Worm (Caenorhabditis elegans): ENCODE measurements around the gene rnp-3.
A peak's percentile ranks its signal among the peaks of the same experiment; 100 is the strongest.

rnp-3 gene

ce11 chrIV:4215349-4215748 lies 41.5 kb downstream of the rnp-3 start (continued):
- TF ChIP-seq dve-1 (tag; optimal IDR thresholded peaks at IDR 0.05; ENCODE audit: insufficient read depth) (peak; percentile 82), mxl-3 (GFP tag; optimal IDR thresholded peaks at IDR 0.05) (peak; percentile 85), mdl-1 (tag; optimal IDR thresholded peaks at IDR 0.05) (peak; percentile 19 to 90), lsy-2 (tag; optimal IDR thresholded peaks at IDR 0.05) (peak; percentile 47 to 78), lin-38 (GFP tag; IDR thresholded peaks at IDR 0.05) (0 out of 2 replicates have a peak, but pooled peaks have one; percentile 33), saeg-2 (GFP tag; IDR thresholded peaks at IDR 0.05) (no peak), hmg-1.1 (GFP tag; IDR thresholded peaks at IDR 0.05) (peak; percentile 50; the same call in 1 of the 2 replicates), nhr-6 (tag; optimal IDR thresholded peaks at IDR 0.05) (peak; percentile 39), hlh-11 (tag; optimal IDR thresholded peaks at IDR 0.05) (peak; percentile 80), zfp-2 (tag; optimal IDR thresholded peaks at IDR 0.05) (no peak), nhr-102 (tag; optimal IDR thresholded peaks at IDR 0.05) (no peak)

- 0 out of 2 replicates have a peak, but pooled peaks have one; percentile 4 for TF ChIP-seq F44E2.7 (GFP tag; IDR thresholded peaks at IDR 0.05)
- TF ChIP-seq fkh-10 (GFP tag; optimal IDR thresholded peaks at IDR 0.05) = no peak
- peak in 1 of 2 experiments; percentile 66 for TF ChIP-seq mdl-1 (tag; optimal IDR thresholded peaks at IDR 0.05)
- TF ChIP-seq lin-39 (tag; optimal IDR thresholded peaks at IDR 0.05) = no peak
- TF ChIP-seq nhr-77 (tag; optimal IDR thresholded peaks at IDR 0.05) = no peak
- TF ChIP-seq F37D6.2 (tag; optimal IDR thresholded peaks at IDR 0.05) = no peak
- no peak for TF ChIP-seq unc-39 (tag; optimal IDR thresholded peaks at IDR 0.05)
- TF ChIP-seq zip-11 (GFP tag; IDR thresholded peaks at IDR 0.05) = no peak
- TF ChIP-seq dpl-1 (GFP tag; optimal IDR thresholded peaks at IDR 0.05) = no peak
- TF ChIP-seq jun-1 (tag; optimal IDR thresholded peaks at IDR 0.05) = no peak
- TF ChIP-seq lin-29 (GFP tag; IDR thresholded peaks at IDR 0.05) = no peak
- no peak for TF ChIP-seq dmd-9 (GFP tag; IDR thresholded peaks at IDR 0.05)
- no peak for TF ChIP-seq spr-3 (GFP tag; optimal IDR thresholded peaks at IDR 0.05)
- TF ChIP-seq ceh-28 (tag; optimal IDR thresholded peaks at IDR 0.05) = no peak
- TF ChIP-seq nhr-6 (tag; optimal IDR thresholded peaks at IDR 0.05) = no peak
- no peak for TF ChIP-seq cey-2 (tag; optimal IDR thresholded peaks at IDR 0.05; ENCODE audit: borderline replicate concordance, insufficient read depth)
- TF ChIP-seq set-16 (GFP tag; IDR thresholded peaks at IDR 0.05) = peak; percentile 84
- peak; percentile 62 for TF ChIP-seq hlh-11 (tag; optimal IDR thresholded peaks at IDR 0.05)
- TF ChIP-seq egl-43 (GFP tag; IDR thresholded peaks at IDR 0.05) = no peak
- TF ChIP-seq dmd-6 (GFP tag; IDR thresholded peaks at IDR 0.05) = peak; percentile 20
- no peak for TF ChIP-seq daf-16 (GFP tag; optimal IDR thresholded peaks at IDR 0.05)
- peak; percentile 38 for TF ChIP-seq daf-16 (tag; optimal IDR thresholded peaks at IDR 0.05)
- no peak for TF ChIP-seq T20F7.1 (GFP tag; optimal IDR thresholded peaks at IDR 0.05)
- TF ChIP-seq F49E8.2 (tag; optimal IDR thresholded peaks at IDR 0.05; ENCODE audit: borderline replicate concordance) = no peak
- TF ChIP-seq nhr-111 (GFP tag; optimal IDR thresholded peaks at IDR 0.05) = no peak
- no peak for TF ChIP-seq zip-2 (tag; optimal IDR thresholded peaks at IDR 0.05)
- peak; percentile 29 for TF ChIP-seq mep-1 (tag; optimal IDR thresholded peaks at IDR 0.05)
- TF ChIP-seq tag-97 (GFP tag; IDR thresholded peaks at IDR 0.05) = no peak
- no peak for TF ChIP-seq ztf-11 (tag; optimal IDR thresholded peaks at IDR 0.05)
- no peak for TF ChIP-seq zfp-2 (tag; optimal IDR thresholded peaks at IDR 0.05)
- TF ChIP-seq aly-2 (tag; optimal IDR thresholded peaks at IDR 0.05) = no peak
- no peak for TF ChIP-seq attf-4 (tag; optimal IDR thresholded peaks at IDR 0.05)
- TF ChIP-seq ztf-7 (tag; optimal IDR thresholded peaks at IDR 0.05) = no peak
- TF ChIP-seq ceh-20 (GFP tag; IDR thresholded peaks at IDR 0.05) = no peak
- TF ChIP-seq ctbp-1 (GFP tag; IDR thresholded peaks at IDR 0.05) = no peak
- TF ChIP-seq Y5F2A.4 (GFP tag; optimal IDR thresholded peaks at IDR 0.05) = no peak
- no peak for TF ChIP-seq Y105C5A.15 (GFP tag; IDR thresholded peaks at IDR 0.05)
- TF ChIP-seq daf-19 (GFP tag; conservative IDR thresholded peaks at IDR 0.05) = no peak
- no peak for TF ChIP-seq tra-1 (GFP tag; IDR thresholded peaks at IDR 0.05)
- TF ChIP-seq nhr-41 (GFP tag; IDR thresholded peaks at IDR 0.05) = no peak
- TF ChIP-seq unc-62 (GFP tag; optimal IDR thresholded peaks at IDR 0.05 in 1 of 2) = peak in 1 of 2 experiments; percentile 74
- TF ChIP-seq unc-62 (tag; optimal IDR thresholded peaks at IDR 0.05) = no peak
Observed at ce11 chrIV:4216099-4216894, 42.4 kb downstream of the rnp-3 start.
